Fruit fly (Drosophila melanogaster) whole organism, pupa: ENCODE measurements around the gene CG8289.

Experiments used
- CG10348 ChIP-seq: fragments of 200-800 bp; sonication (Bioruptor generic); IDR thresholded peaks from 2 replicates; pipeline ENCODE4 v1.3.6; 2022; ENCODE audit warnings: missing biosample characterization, missing genetic modification characterization
- CG14655 ChIP-seq: fragments of 200-800 bp; sonication (Bioruptor generic); optimal IDR thresholded peaks from 3 replicates; lab custom pipeline; 2017; ENCODE audit warnings: mild to moderate bottlenecking, missing biosample characterization, missing genetic modification reagents, missing genetic modification characterization
- CG9948 ChIP-seq: fragments of 200-800 bp; sonication (Bioruptor generic); optimal IDR thresholded peaks from 2 replicates; lab custom pipeline; 2018; ENCODE audit warnings: missing biosample characterization, mild to moderate bottlenecking, missing genetic modification characterization, moderate library complexity
- Ets98B ChIP-seq: fragments of 200-800 bp; sonication (Bioruptor generic); IDR thresholded peaks from 2 replicates; pipeline ENCODE4 v1.3.6; 2022; ENCODE audit warnings: missing biosample characterization, missing genetic modification characterization
- Pif1B ChIP-seq: fragments of 200-800 bp; sonication (Bioruptor generic); optimal IDR thresholded peaks from 3 replicates; lab custom pipeline; 2016; ENCODE audit warnings: missing biosample characterization, missing genetic modification characterization
- gl ChIP-seq: fragments of 200-800 bp; sonication (Bioruptor generic); optimal IDR thresholded peaks from 2 replicates; lab custom pipeline; 2018; ENCODE audit warnings: missing biosample characterization, mild to moderate bottlenecking, missing genetic modification characterization

dm6 chrX:17595822-17596221 is 40.0 kb downstream of the CG8289 start:
- TF ChIP-seq CG14655 (GFP tag; lab: Kevin White, UChicago) = no peak
- TF ChIP-seq gl (tag; lab: Kevin White, UChicago) = peak; percentile 22
- peak; percentile 79 for TF ChIP-seq Ets98B (GFP tag; lab: Robert Waterston, UW)
- TF ChIP-seq CG10348 (GFP tag; lab: Robert Waterston, UW) = no peak
- TF ChIP-seq Pif1B (GFP tag; lab: Kevin White, UChicago) = peak; percentile 77
- TF ChIP-seq CG9948 (tag; lab: Kevin White, UChicago) = peak; percentile 61
